Fruit fly (Drosophila melanogaster) Kc167 (cell line): Measurements from ENCODE around the gene Rab30.

Experiments
- Sin3A ChIP-seq: fragments of >200 bp; optimal IDR thresholded peaks from 2 replicates; lab custom pipeline; 2018; ENCODE audit warnings: missing external identifiers
- insv ChIP-seq: fragments of >200 bp; optimal IDR thresholded peaks from 3 replicates; lab custom pipeline; 2018; ENCODE audit warnings: missing external identifiers
- psq ChIP-seq: fragments of >200 bp; optimal IDR thresholded peaks from 2 replicates; lab custom pipeline; 2017; ENCODE audit warnings: missing external identifiers
- ttk ChIP-seq: sonication (Bioruptor generic); optimal IDR thresholded peaks from 2 replicates; lab custom pipeline; 2017; ENCODE audit warnings: missing external identifiers

dm6 chr2L:7051740-7052139 is 19.3 kb upstream of the Rab30 start:
- TF ChIP-seq Sin3A (lab: Kevin White, UChicago) (no peak), insv (no peak), psq (lab: Kevin White, UChicago) (no peak), ttk (lab: Kevin White, UChicago) (no peak)
